Worm (Caenorhabditis elegans): ENCODE data around the gene cyp-13A1.
A peak's percentile ranks its signal among the peaks of the same experiment; 100 is the strongest.

The cyp-13A1 gene

ce11 chrII:9774653-9775052 lies 7.1 kb downstream of the cyp-13A1 start (continued):
- TF ChIP-seq snpc-1.2 (GFP tag; IDR thresholded peaks at IDR 0.05) (peak; percentile 87), T20F7.1 (GFP tag; optimal IDR thresholded peaks at IDR 0.05) (peak; percentile 44), php-3 (GFP tag; IDR thresholded peaks at IDR 0.05) (no peak; the same call in none of the 2 replicates), daf-19 (GFP tag; conservative IDR thresholded peaks at IDR 0.05) (0 out of 2 replicates have a peak, but pooled peaks have one; percentile 23), F44E2.7 (GFP tag; IDR thresholded peaks at IDR 0.05) (0 out of 2 replicates have a peak, but pooled peaks have one; percentile 49), zag-1 (tag; optimal IDR thresholded peaks at IDR 0.05) (no peak), lin-15B (tag; optimal IDR thresholded peaks at IDR 0.05) (no peak), ceh-62 (tag; optimal IDR thresholded peaks at IDR 0.05) (no peak), daf-16 (GFP tag; optimal IDR thresholded peaks at IDR 0.05) (peak; percentile 23 to 83), daf-16 (tag; optimal IDR thresholded peaks at IDR 0.05) (peak; percentile 75), mdl-1 (tag; optimal IDR thresholded peaks at IDR 0.05) (no peak), dpl-1 (GFP tag; optimal IDR thresholded peaks at IDR 0.05) (peak; percentile 36), mes-2 (tag; optimal IDR thresholded peaks at IDR 0.05; ENCODE audit: poor library complexity, severe bottlenecking) (no peak), lin-13 (GFP tag; optimal IDR thresholded peaks at IDR 0.05) (no peak), hlh-30 (tag; optimal IDR thresholded peaks at IDR 0.05; ENCODE audit: insufficient read depth) (peak; percentile 30), nhr-237 (tag; optimal IDR thresholded peaks at IDR 0.05) (no peak), nhr-28 (tag; optimal IDR thresholded peaks at IDR 0.05) (no peak), nhr-76 (tag; optimal IDR thresholded peaks at IDR 0.05) (no peak), tag-97 (GFP tag; IDR thresholded peaks at IDR 0.05) (no peak), cey-2 (tag; optimal IDR thresholded peaks at IDR 0.05; ENCODE audit: borderline replicate concordance, insufficient read depth) (no peak), dmd-6 (GFP tag; IDR thresholded peaks at IDR 0.05) (peak; percentile 67), spr-3 (GFP tag; optimal IDR thresholded peaks at IDR 0.05) (peak; percentile 54), hif-1 (tag; optimal IDR thresholded peaks at IDR 0.05) (peak in 1 of 2 experiments; percentile 41), madf-9 (GFP tag; conservative IDR thresholded peaks at IDR 0.05) (peak; percentile 84), lin-29 (GFP tag; IDR thresholded peaks at IDR 0.05) (no peak), snpc-4 (tag; optimal IDR thresholded peaks at IDR 0.05) (no peak), aha-1 (tag) (peak; percentile 98), nhr-111 (GFP tag; optimal IDR thresholded peaks at IDR 0.05) (peak; percentile 29), ama-1 (optimal IDR thresholded peaks at IDR 0.05) (no peak), ztf-7 (tag; optimal IDR thresholded peaks at IDR 0.05) (peak; percentile 33), attf-4 (tag; optimal IDR thresholded peaks at IDR 0.05) (no peak), nhr-10 (tag; optimal IDR thresholded peaks at IDR 0.05) (no peak), F26F4.8 (GFP tag; conservative IDR thresholded peaks at IDR 0.05) (peak; percentile 73; the same call in 1 of the 2 replicates), lin-39 (tag; optimal IDR thresholded peaks at IDR 0.05) (no peak), nhr-6 (tag; optimal IDR thresholded peaks at IDR 0.05) (peak; percentile 18), egl-27 (tag; optimal IDR thresholded peaks at IDR 0.05) (no peak), Y5F2A.4 (GFP tag; optimal IDR thresholded peaks at IDR 0.05) (peak; percentile 76), ZK337.2 (GFP tag; IDR thresholded peaks at IDR 0.05) (peak; percentile 55; the same call in 1 of the 2 replicates), vab-7 (GFP tag; IDR thresholded peaks at IDR 0.05) (peak; percentile 91), nhr-11 (tag; optimal IDR thresholded peaks at IDR 0.05) (no peak), Y105C5A.15 (GFP tag; IDR thresholded peaks at IDR 0.05) (peak; percentile 91), lin-38 (GFP tag; IDR thresholded peaks at IDR 0.05) (peak; percentile 77), F10B5.3 (tag; optimal IDR thresholded peaks at IDR 0.05) (no peak), set-16 (GFP tag; IDR thresholded peaks at IDR 0.05) (no peak), egl-43 (GFP tag; IDR thresholded peaks at IDR 0.05) (no peak), skn-1 (tag; optimal IDR thresholded peaks at IDR 0.05) (no peak), D1046.2 (GFP tag; IDR thresholded peaks at IDR 0.05) (peak; percentile 86; the same call in 1 of the 2 replicates), lim-7 (GFP tag; IDR thresholded peaks at IDR 0.05) (peak; percentile 95), pha-4 (GFP tag; IDR thresholded peaks at IDR 0.05) (peak; percentile 86), pha-4 (tag; optimal IDR thresholded peaks at IDR 0.05) (no peak), madf-5 (GFP tag; IDR thresholded peaks at IDR 0.05) (peak; percentile 66 to 77; a peak in 2 of 4 replicates), ceh-20 (GFP tag; IDR thresholded peaks at IDR 0.05) (peak; percentile 81)
